Worm (Caenorhabditis elegans): Measurements from ENCODE around the gene C18E9.9.

Gene C18E9.9

DNA sequence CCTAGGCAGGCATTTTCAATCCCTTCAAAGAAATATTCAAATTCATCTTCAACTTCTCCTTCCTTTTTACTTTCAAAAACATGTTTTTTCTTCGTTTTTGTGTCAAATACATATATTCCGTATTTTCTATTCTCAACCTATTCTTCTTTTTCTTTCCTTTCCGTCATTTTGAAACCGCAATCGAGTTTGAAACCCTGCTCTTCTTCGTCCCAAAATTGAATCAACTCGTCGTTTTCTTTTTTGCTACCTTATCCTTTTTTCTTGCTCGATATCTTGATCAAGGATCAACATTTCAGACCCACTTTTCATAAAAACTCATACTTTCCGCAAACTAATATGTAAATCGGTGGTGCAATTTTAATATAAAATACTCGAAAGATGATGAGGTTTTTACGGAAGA, 44.2 kb downstream of the C18E9.9 start:
- TF ChIP-seq F10B5.3 (tag; optimal IDR thresholded peaks at IDR 0.05) (no peak), fkh-10 (GFP tag; optimal IDR thresholded peaks at IDR 0.05) (peak; percentile 18)

DNA sequence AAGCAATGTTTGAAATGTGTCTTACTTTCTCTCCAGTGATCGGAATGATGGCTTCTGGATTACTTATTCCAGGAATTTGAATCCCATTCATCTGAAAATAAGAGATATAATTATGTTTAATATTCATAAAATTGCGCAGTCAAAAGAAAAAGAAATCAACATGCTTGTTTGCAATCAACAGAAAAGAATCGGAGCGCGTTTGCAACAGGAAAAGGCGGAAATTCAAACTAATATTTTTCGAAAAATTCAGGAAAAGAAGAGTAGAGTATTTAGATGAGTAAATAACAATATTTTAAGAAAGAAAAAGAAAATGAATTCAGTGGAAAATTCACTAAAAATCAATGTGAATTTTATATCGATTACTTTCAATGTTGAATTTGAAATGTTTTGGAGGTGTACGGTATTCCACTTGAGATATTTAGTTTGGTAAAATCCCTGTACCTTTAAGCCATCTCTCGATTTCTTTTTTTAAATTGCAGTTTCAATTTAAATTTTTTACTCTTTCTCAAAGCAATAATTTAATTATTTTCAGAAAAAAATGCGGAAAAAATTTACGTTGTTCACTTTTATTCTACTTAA, 48.9 kb downstream of the C18E9.9 start, which contains the start of the genes set-17 and T21B10.4:
set-17 (minus strand) TSS at position 127 of the 579 bp plus-strand sequence.
T21B10.4 (plus strand) TSS at position 533 of the 579 bp plus-strand sequence.
- no peak for TF ChIP-seq sdz-12 (GFP tag; optimal IDR thresholded peaks at IDR 0.05)
- no peak for TF ChIP-seq skn-1 (tag; optimal IDR thresholded peaks at IDR 0.05)
- no peak for TF ChIP-seq hif-1 (tag; optimal IDR thresholded peaks at IDR 0.05)
- no peak for TF ChIP-seq hmg-1.1 (GFP tag; IDR thresholded peaks at IDR 0.05)
- TF ChIP-seq F26F4.8 (GFP tag; conservative IDR thresholded peaks at IDR 0.05): no peak
- TF ChIP-seq D1046.2 (GFP tag; IDR thresholded peaks at IDR 0.05): no peak
- TF ChIP-seq ceh-82 (tag; optimal IDR thresholded peaks at IDR 0.05): no peak
- TF ChIP-seq daf-12 (tag; optimal IDR thresholded peaks at IDR 0.05): no peak
- TF ChIP-seq pqm-1 (tag; optimal IDR thresholded peaks at IDR 0.05): no peak
- no peak for TF ChIP-seq attf-4 (tag; optimal IDR thresholded peaks at IDR 0.05)
- no peak for TF ChIP-seq fos-1 (tag; optimal IDR thresholded peaks at IDR 0.05)
- peak; percentile 58 for TF ChIP-seq lin-38 (GFP tag; IDR thresholded peaks at IDR 0.05)
- TF ChIP-seq daf-8 (GFP tag; IDR thresholded peaks at IDR 0.05): no peak
- TF ChIP-seq ceh-20 (GFP tag; IDR thresholded peaks at IDR 0.05): no peak
- TF ChIP-seq unc-62 (GFP tag; optimal IDR thresholded peaks at IDR 0.05 in 1 of 2): no peak
- no peak for TF ChIP-seq unc-62 (tag; optimal IDR thresholded peaks at IDR 0.05)
- TF ChIP-seq dpl-1 (GFP tag; optimal IDR thresholded peaks at IDR 0.05): peak; percentile 79
- TF ChIP-seq ZK337.2 (GFP tag; IDR thresholded peaks at IDR 0.05): no peak
- TF ChIP-seq nhr-6 (tag; optimal IDR thresholded peaks at IDR 0.05): peak; percentile 18
- TF ChIP-seq nhr-111 (GFP tag; optimal IDR thresholded peaks at IDR 0.05): no peak
- TF ChIP-seq zip-11 (GFP tag; IDR thresholded peaks at IDR 0.05): no peak
- no peak for TF ChIP-seq jun-1 (tag; optimal IDR thresholded peaks at IDR 0.05)
- TF ChIP-seq tra-1 (GFP tag; IDR thresholded peaks at IDR 0.05): no peak
- TF ChIP-seq nhr-42 (GFP tag; IDR thresholded peaks at IDR 0.05): no peak
- TF ChIP-seq egl-43 (GFP tag; IDR thresholded peaks at IDR 0.05): no peak
- no peak for TF ChIP-seq nhr-25 (tag; optimal IDR thresholded peaks at IDR 0.05; ENCODE audit: borderline replicate concordance, insufficient read depth)
- TF ChIP-seq ctbp-1 (GFP tag; IDR thresholded peaks at IDR 0.05): no peak
- no peak for TF ChIP-seq spr-3 (GFP tag; optimal IDR thresholded peaks at IDR 0.05)
- no peak for TF ChIP-seq lin-1 (GFP tag; IDR thresholded peaks at IDR 0.05)
- TF ChIP-seq lsy-2 (tag; optimal IDR thresholded peaks at IDR 0.05): peak in 1 of 2 experiments; percentile 39
- no peak for TF ChIP-seq F10B5.3 (tag; optimal IDR thresholded peaks at IDR 0.05)
- no peak for TF ChIP-seq daf-16 (GFP tag; optimal IDR thresholded peaks at IDR 0.05)
- TF ChIP-seq daf-16 (tag; optimal IDR thresholded peaks at IDR 0.05): peak; percentile 71
- no peak for TF ChIP-seq nhr-237 (tag; optimal IDR thresholded peaks at IDR 0.05)
- TF ChIP-seq Y75B8A.6 (GFP tag; IDR thresholded peaks at IDR 0.05): no peak
- TF ChIP-seq snpc-1.2 (GFP tag; IDR thresholded peaks at IDR 0.05): no peak
- no peak for TF ChIP-seq ceh-62 (tag; optimal IDR thresholded peaks at IDR 0.05)

DNA sequence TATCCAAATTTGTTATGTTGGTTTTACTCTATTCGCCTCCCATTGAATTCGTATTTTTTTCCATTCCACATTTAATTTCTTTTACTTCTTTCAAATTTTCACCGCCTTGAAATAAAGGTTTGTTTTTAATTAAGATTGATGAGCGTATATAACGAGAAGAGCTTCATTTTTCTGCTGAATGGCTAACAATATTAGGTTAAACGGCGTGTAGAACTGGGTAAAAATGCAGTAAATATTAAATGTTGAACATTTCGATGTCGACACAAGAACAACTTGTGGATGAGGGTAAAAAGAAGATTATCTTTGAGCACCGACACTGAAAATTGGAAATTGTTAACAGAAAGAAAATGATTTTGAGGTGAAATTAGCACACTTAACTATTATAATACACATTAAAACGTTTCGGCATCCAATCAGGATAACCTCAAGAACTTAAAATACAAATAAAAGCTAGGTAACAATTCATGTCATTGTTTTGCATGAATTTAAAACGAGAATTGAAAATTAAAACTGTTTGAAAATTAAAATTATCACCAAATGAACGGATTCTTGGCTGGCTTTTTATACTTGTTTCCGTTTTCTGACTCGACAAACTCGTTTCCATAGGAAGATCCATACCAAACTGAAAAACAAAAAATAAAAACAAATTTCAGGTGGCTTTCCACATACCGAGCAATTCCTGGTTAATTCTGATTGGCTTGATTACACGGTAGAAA, 50.3 kb downstream of the C18E9.9 start:
- TF ChIP-seq dmd-9 (GFP tag; IDR thresholded peaks at IDR 0.05) (no peak), Y48G9A.11 (GFP tag; IDR thresholded peaks at IDR 0.05) (peak; percentile 15; the same call in 1 of the 2 replicates), lin-15B (tag; optimal IDR thresholded peaks at IDR 0.05) (no peak), sdz-12 (GFP tag; optimal IDR thresholded peaks at IDR 0.05) (no peak), nhr-42 (GFP tag; IDR thresholded peaks at IDR 0.05) (no peak), dmd-6 (GFP tag; IDR thresholded peaks at IDR 0.05) (no peak), aha-1 (tag) (peak; percentile 91), lin-38 (GFP tag; IDR thresholded peaks at IDR 0.05) (peak; percentile 30), zip-2 (tag; optimal IDR thresholded peaks at IDR 0.05) (no peak), mxl-3 (GFP tag; optimal IDR thresholded peaks at IDR 0.05) (no peak), unc-62 (GFP tag; optimal IDR thresholded peaks at IDR 0.05 in 1 of 2) (peak in 1 of 2 experiments; percentile 14), unc-62 (tag; optimal IDR thresholded peaks at IDR 0.05) (no peak), nhr-25 (tag; optimal IDR thresholded peaks at IDR 0.05; ENCODE audit: borderline replicate concordance, insufficient read depth) (no peak), dve-1 (tag; optimal IDR thresholded peaks at IDR 0.05; ENCODE audit: insufficient read depth) (no peak), nhr-77 (tag; optimal IDR thresholded peaks at IDR 0.05) (no peak), fos-1 (tag; optimal IDR thresholded peaks at IDR 0.05) (no peak), ceh-44 (GFP tag; IDR thresholded peaks at IDR 0.05) (no peak)
